Worm (Caenorhabditis elegans): ENCODE data around the gene str-30.

The str-30 gene

DNA sequence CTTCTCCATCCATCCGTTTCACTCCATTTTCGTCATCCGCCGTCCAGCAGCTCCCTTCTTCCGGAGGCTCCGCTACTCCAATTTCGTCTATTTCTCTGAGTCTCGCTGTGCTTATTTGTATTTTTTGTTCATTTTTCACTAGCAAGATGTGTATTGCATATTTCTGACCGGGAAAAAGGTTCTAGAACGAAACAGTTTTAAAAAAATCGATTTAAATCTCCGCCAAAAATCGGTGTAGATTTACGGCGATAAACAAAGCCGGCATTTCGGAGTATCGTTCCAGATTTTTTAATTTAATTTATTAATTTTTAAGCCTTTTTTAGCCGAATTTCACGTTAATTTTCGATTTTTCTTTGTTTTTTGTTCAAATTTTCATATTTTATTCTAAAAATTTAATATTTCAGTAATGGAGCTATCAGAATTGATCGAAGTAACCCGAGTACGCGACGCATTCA is 18.3 kb downstream of the str-30 start, which contains the start of gene mtm-9 (continued):
- TF ChIP-seq pag-3 (tag; optimal IDR thresholded peaks at IDR 0.05; ENCODE audit: borderline replicate concordance, insufficient read depth) (no peak), zip-4 (GFP tag; optimal IDR thresholded peaks at IDR 0.05) (no peak), egl-13 (tag; optimal IDR thresholded peaks at IDR 0.05) (no peak), jun-1 (tag; optimal IDR thresholded peaks at IDR 0.05) (peak; percentile 25), fkh-10 (GFP tag; optimal IDR thresholded peaks at IDR 0.05) (no peak), fkh-4 (tag; optimal IDR thresholded peaks at IDR 0.05; ENCODE audit: borderline replicate concordance) (no peak), ama-1 (optimal IDR thresholded peaks at IDR 0.05) (no peak), ets-5 (GFP tag; IDR thresholded peaks at IDR 0.05) (no peak), lin-35 (GFP tag; optimal IDR thresholded peaks at IDR 0.05) (peak; percentile 94 to 98), unc-86 (tag; optimal IDR thresholded peaks at IDR 0.05) (no peak), egl-27 (tag; optimal IDR thresholded peaks at IDR 0.05) (no peak), unc-130 (tag; optimal IDR thresholded peaks at IDR 0.05) (peak; percentile 28), aly-2 (tag; optimal IDR thresholded peaks at IDR 0.05) (no peak), dpl-1 (GFP tag; optimal IDR thresholded peaks at IDR 0.05) (peak; percentile 91 to 94 (median 93)), nhr-77 (tag; optimal IDR thresholded peaks at IDR 0.05) (peak; percentile 17), tlp-1 (tag; optimal IDR thresholded peaks at IDR 0.05) (no peak), tbx-2 (tag; optimal IDR thresholded peaks at IDR 0.05) (peak; percentile 36), hpl-2 (GFP tag; optimal IDR thresholded peaks at IDR 0.05) (no peak), zag-1 (tag; optimal IDR thresholded peaks at IDR 0.05) (no peak), C34B4.2 (tag; optimal IDR thresholded peaks at IDR 0.05) (no peak), skn-1 (tag; optimal IDR thresholded peaks at IDR 0.05) (peak; percentile 46), snu-23 (GFP tag; optimal IDR thresholded peaks at IDR 0.05) (peak; percentile 57), C04F5.9 (tag; optimal IDR thresholded peaks at IDR 0.05) (no peak), nhr-12 (tag; optimal IDR thresholded peaks at IDR 0.05) (no peak), C16A3.4 (tag; optimal IDR thresholded peaks at IDR 0.05) (peak; percentile 43), sptf-1 (tag; optimal IDR thresholded peaks at IDR 0.05) (no peak), ceh-82 (tag; optimal IDR thresholded peaks at IDR 0.05) (peak in 1 of 3 experiments; percentile 33), nhr-237 (tag; optimal IDR thresholded peaks at IDR 0.05) (no peak), dsc-1 (tag; optimal IDR thresholded peaks at IDR 0.05) (no peak), xbp-1 (tag; optimal IDR thresholded peaks at IDR 0.05) (peak; percentile 22), ztf-4 (tag; optimal IDR thresholded peaks at IDR 0.05) (no peak), ceh-90 (tag; optimal IDR thresholded peaks at IDR 0.05) (no peak), nhr-47 (tag; optimal IDR thresholded peaks at IDR 0.05) (no peak), alr-1 (tag; optimal IDR thresholded peaks at IDR 0.05; ENCODE audit: borderline replicate concordance) (no peak), nhr-28 (tag; optimal IDR thresholded peaks at IDR 0.05) (no peak)

DNA sequence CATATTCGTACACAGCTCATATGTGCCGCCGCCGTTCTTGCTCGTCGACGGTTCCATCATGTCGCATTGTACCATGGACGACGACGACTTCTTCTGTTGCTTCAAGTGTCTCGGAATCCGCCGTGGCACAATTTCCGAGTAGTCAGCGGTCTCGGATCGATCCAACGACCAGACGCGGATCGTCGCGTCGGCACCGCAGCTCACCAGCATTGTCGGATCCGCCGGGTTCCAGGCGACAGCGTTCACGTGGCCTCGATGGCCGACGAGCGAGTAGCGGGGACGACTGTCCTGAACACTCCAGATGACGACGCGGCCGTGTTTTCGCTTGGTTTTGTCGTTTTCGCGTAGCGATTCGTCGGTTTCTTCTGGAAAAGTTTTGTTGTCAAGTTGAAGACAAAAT is 25.5 kb downstream of the str-30 start:
- TF ChIP-seq skn-1 (tag; optimal IDR thresholded peaks at IDR 0.05) = no peak
- TF ChIP-seq efl-1 (optimal IDR thresholded peaks at IDR 0.05) = no peak
- peak in 1 of 2 experiments; percentile 67 for TF ChIP-seq efl-1 (GFP tag; optimal IDR thresholded peaks at IDR 0.05 in 1 of 2)

DNA sequence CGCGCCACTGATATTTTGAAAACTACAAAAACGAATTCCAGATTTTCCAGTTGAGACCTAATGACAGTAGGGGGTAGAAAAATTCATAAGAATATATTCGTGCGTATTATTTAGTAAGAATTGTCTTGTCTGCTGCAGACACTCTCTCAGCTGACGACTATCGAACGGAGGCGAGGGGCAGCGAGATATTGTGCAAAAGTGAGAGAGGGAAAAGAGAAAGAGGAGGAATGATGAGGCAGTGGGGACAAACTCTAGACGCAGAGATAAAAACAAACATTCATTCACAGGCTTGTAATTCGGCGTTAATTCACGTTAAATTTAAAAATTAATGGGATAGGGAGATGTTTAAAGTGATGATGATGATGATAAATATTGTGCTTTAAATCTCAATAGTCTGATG is 32.0 kb downstream of the str-30 start, which contains the start of gene gid-7:
Gene gid-7 (minus strand): TSS at position 188 of the 400 bp plus-strand sequence.
- TF ChIP-seq skn-1 (tag; optimal IDR thresholded peaks at IDR 0.05) = peak; percentile 17
- peak; percentile 54 for TF ChIP-seq swsn-7 (tag; optimal IDR thresholded peaks at IDR 0.05)
- peak; percentile 66 for TF ChIP-seq nhr-85 (tag)
- TF ChIP-seq nhr-28 (tag; optimal IDR thresholded peaks at IDR 0.05) = no peak
- TF ChIP-seq C04F5.9 (tag; optimal IDR thresholded peaks at IDR 0.05) = no peak
- TF ChIP-seq xbp-1 (tag; optimal IDR thresholded peaks at IDR 0.05) = peak; percentile 35
- TF ChIP-seq dsc-1 (tag; optimal IDR thresholded peaks at IDR 0.05) = peak; percentile 28
- peak; percentile 67 for TF ChIP-seq snu-23 (GFP tag; optimal IDR thresholded peaks at IDR 0.05)
- TF ChIP-seq nhr-47 (tag; optimal IDR thresholded peaks at IDR 0.05) = peak; percentile 40
- TF ChIP-seq ama-1 (optimal IDR thresholded peaks at IDR 0.05) = no peak
- TF ChIP-seq unc-86 (tag; optimal IDR thresholded peaks at IDR 0.05) = peak; percentile 33
- TF ChIP-seq nhr-11 (tag; optimal IDR thresholded peaks at IDR 0.05) = peak; percentile 4
- TF ChIP-seq ceh-8 (GFP tag; optimal IDR thresholded peaks at IDR 0.05) = no peak
- TF ChIP-seq mdl-1 (tag; optimal IDR thresholded peaks at IDR 0.05) = peak in 1 of 2 experiments; percentile 39
- TF ChIP-seq lin-35 (GFP tag; optimal IDR thresholded peaks at IDR 0.05) = peak; percentile 56 to 61
- no peak for TF ChIP-seq lin-14 (GFP tag; optimal IDR thresholded peaks at IDR 0.05)
- peak; percentile 28 to 61 (median 60) for TF ChIP-seq dpl-1 (GFP tag; optimal IDR thresholded peaks at IDR 0.05)
- peak; percentile 75 to 79 for TF ChIP-seq efl-1 (optimal IDR thresholded peaks at IDR 0.05)
- TF ChIP-seq efl-1 (GFP tag; optimal IDR thresholded peaks at IDR 0.05 in 1 of 2) = peak; percentile 67 to 96
- TF ChIP-seq hpl-2 (GFP tag; optimal IDR thresholded peaks at IDR 0.05) = no peak
- no peak for TF ChIP-seq grh-1 (GFP tag; IDR thresholded peaks at IDR 0.05)
- TF ChIP-seq lsy-2 (tag; optimal IDR thresholded peaks at IDR 0.05) = peak; percentile 36 to 45
- TF ChIP-seq tbx-2 (tag; optimal IDR thresholded peaks at IDR 0.05) = peak; percentile 39
- no peak for TF ChIP-seq pqm-1 (tag; optimal IDR thresholded peaks at IDR 0.05)
- peak; percentile 59 for TF ChIP-seq nhr-20 (tag; optimal IDR thresholded peaks at IDR 0.05)
- no peak for TF ChIP-seq efl-3 (GFP tag; optimal IDR thresholded peaks at IDR 0.05)
- no peak for TF ChIP-seq unc-62 (GFP tag; optimal IDR thresholded peaks at IDR 0.05)
